Fruit fly (Drosophila melanogaster) whole organism: ENCODE measurements around the gene ND-49.

ENCODE experiments used
- CG8478 ChIP-seq: fragments of >200 bp; optimal IDR thresholded peaks from 2 replicates; lab custom pipeline; 2018; ENCODE audit warnings: inconsistent platforms
- pan ChIP-seq: fragments of >200 bp; optimal IDR thresholded peaks from 2 replicates; lab custom pipeline; 2017
- psq ChIP-seq: fragments of >200 bp; optimal IDR thresholded peaks from 2 replicates; lab custom pipeline; 2017

- TF ChIP-seq pan (no peak), psq (lab: Kevin White, UChicago) (no peak), CG8478 (lab: Kevin White, UChicago) (no peak)
These were observed 39.3 kb upstream of the ND-49 start, which contains the start of gene Eph for dm6 chr4:610398-611319.
